Fruit fly (Drosophila melanogaster) whole organism, wandering third instar larva: ENCODE results near the gene asp.

Experiments
- CG32264 ChIP-seq: fragments of 200-800 bp; sonication (Bioruptor generic); optimal IDR thresholded peaks from 2 replicates; lab custom pipeline; 2016; ENCODE audit warnings: missing biosample characterization, missing genetic modification characterization
- CG9705 ChIP-seq: fragments of 200-800 bp; sonication (Bioruptor generic); optimal IDR thresholded peaks from 2 replicates; lab custom pipeline; 2018; ENCODE audit warnings: missing biosample characterization, mild to moderate bottlenecking, missing genetic modification characterization
- CrebA ChIP-seq: fragments of 200-800 bp; sonication (Bioruptor generic); optimal IDR thresholded peaks from 2 replicates; lab custom pipeline; 2016; ENCODE audit warnings: missing biosample characterization, mild to moderate bottlenecking, missing genetic modification characterization, borderline replicate concordance
- Dfd ChIP-seq: fragments of >200 bp; optimal IDR thresholded peaks from 2 replicates; lab custom pipeline; 2017; ENCODE audit warnings: missing biosample characterization, missing genetic modification characterization
- Dif ChIP-seq: fragments of 200-275, 200-300 bp; sonication (Bioruptor generic); optimal IDR thresholded peaks from 2 replicates; lab custom pipeline; 2018; ENCODE audit warnings: missing biosample characterization, missing genetic modification characterization; ENCODE audit not compliant: partially characterized antibody
- Hnf4 ChIP-seq: fragments of 200-800 bp; sonication (Bioruptor generic); optimal IDR thresholded peaks from 2 replicates; lab custom pipeline; 2016; ENCODE audit warnings: missing biosample characterization, mild to moderate bottlenecking, missing genetic modification characterization
- Hr78 ChIP-seq: fragments of >200 bp; optimal IDR thresholded peaks from 2 replicates; lab custom pipeline; 2017; ENCODE audit warnings: missing biosample characterization, missing genetic modification characterization
- Hr83 ChIP-seq: fragments of 200-300 bp; sonication (Bioruptor generic); optimal IDR thresholded peaks from 2 replicates; lab custom pipeline; 2016; ENCODE audit warnings: missing biosample characterization, mild to moderate bottlenecking, missing genetic modification characterization, moderate library complexity; ENCODE audit not compliant: poor library complexity, severe bottlenecking
- Jra ChIP-seq: sonication (Bioruptor generic); optimal IDR thresholded peaks from 2 replicates; lab custom pipeline; 2016; ENCODE audit warnings: missing biosample characterization, missing genetic modification characterization
- Myc ChIP-seq: fragments of >200 bp; optimal IDR thresholded peaks from 2 replicates; lab custom pipeline; 2017
- N ChIP-seq: fragments of >200 bp; optimal IDR thresholded peaks from 2 replicates; lab custom pipeline; 2018; ENCODE audit warnings: missing biosample characterization, missing external identifiers, missing genetic modification characterization
- OdsH ChIP-seq: fragments of 200-800 bp; sonication (Bioruptor generic); optimal IDR thresholded peaks from 2 replicates; lab custom pipeline; 2016; ENCODE audit warnings: missing biosample characterization, mild to moderate bottlenecking, missing genetic modification characterization
- Sp1 ChIP-seq: fragments of 200-800 bp; sonication (Bioruptor generic); optimal IDR thresholded peaks from 3 replicates; lab custom pipeline; 2019; ENCODE audit warnings: missing biosample characterization, mild to moderate bottlenecking, missing genetic modification characterization, moderate library complexity
- Vsx2 ChIP-seq: fragments of 200-300, 225-300 bp; sonication (Bioruptor generic); optimal IDR thresholded peaks from 2 replicates; lab custom pipeline; 2018; ENCODE audit warnings: missing biosample characterization, missing genetic modification characterization; ENCODE audit not compliant: partially characterized antibody
- br ChIP-seq: fragments of 200-800 bp; sonication (Bioruptor generic); optimal IDR thresholded peaks from 2 replicates; lab custom pipeline; 2016; ENCODE audit warnings: missing biosample characterization, missing genetic modification characterization
- brk ChIP-seq: fragments of 200-800 bp; sonication (Bioruptor generic); optimal IDR thresholded peaks from 2 replicates; lab custom pipeline; 2016; ENCODE audit warnings: missing biosample characterization, mild to moderate bottlenecking, missing genetic modification characterization
- dmrt93B ChIP-seq: fragments of 200-800 bp; sonication (Bioruptor generic); optimal IDR thresholded peaks from 2 replicates; lab custom pipeline; 2018; ENCODE audit warnings: missing biosample characterization, mild to moderate bottlenecking, missing genetic modification characterization
- foxo ChIP-seq, 2 experiments: fragments of 200-800 bp; sonication (Bioruptor generic); optimal IDR thresholded peaks; 2 replicates in 1 of 2; 3 replicates in 1 of 2; lab custom pipeline; 2016 to 2017; ENCODE audit warnings: missing biosample characterization in 2 of 2, missing genetic modification characterization in 2 of 2
- fru ChIP-seq: fragments of 200-800 bp; sonication (Bioruptor generic); optimal IDR thresholded peaks from 3 replicates; lab custom pipeline; 2016; ENCODE audit warnings: missing biosample characterization, mild to moderate bottlenecking, missing genetic modification characterization
- h ChIP-seq: fragments of 200-800 bp; sonication (Bioruptor generic); optimal IDR thresholded peaks from 3 replicates; lab custom pipeline; 2016; ENCODE audit warnings: missing biosample characterization, mild to moderate bottlenecking, missing genetic modification characterization
- pan ChIP-seq: fragments of >200 bp; optimal IDR thresholded peaks from 2 replicates; lab custom pipeline; 2017
- rgr ChIP-seq: fragments of 200-800 bp; sonication (Bioruptor generic); optimal IDR thresholded peaks from 3 replicates; lab custom pipeline; 2016; ENCODE audit warnings: missing biosample characterization, mild to moderate bottlenecking, missing genetic modification characterization
- sage ChIP-seq: fragments of 200-800 bp; sonication (Bioruptor generic); optimal IDR thresholded peaks from 2 replicates; lab custom pipeline; 2016; ENCODE audit warnings: missing biosample characterization, mild to moderate bottlenecking, missing genetic modification characterization
- sv ChIP-seq: fragments of 200-800 bp; sonication (Bioruptor generic); optimal IDR thresholded peaks from 3 replicates; lab custom pipeline; 2016; ENCODE audit warnings: missing biosample characterization, missing genetic modification characterization
- woc ChIP-seq: sonication (Bioruptor generic); optimal IDR thresholded peaks from 2 replicates; lab custom pipeline; 2016; ENCODE audit warnings: missing biosample characterization, mild to moderate bottlenecking, missing genetic modification characterization

Gene asp

DNA sequence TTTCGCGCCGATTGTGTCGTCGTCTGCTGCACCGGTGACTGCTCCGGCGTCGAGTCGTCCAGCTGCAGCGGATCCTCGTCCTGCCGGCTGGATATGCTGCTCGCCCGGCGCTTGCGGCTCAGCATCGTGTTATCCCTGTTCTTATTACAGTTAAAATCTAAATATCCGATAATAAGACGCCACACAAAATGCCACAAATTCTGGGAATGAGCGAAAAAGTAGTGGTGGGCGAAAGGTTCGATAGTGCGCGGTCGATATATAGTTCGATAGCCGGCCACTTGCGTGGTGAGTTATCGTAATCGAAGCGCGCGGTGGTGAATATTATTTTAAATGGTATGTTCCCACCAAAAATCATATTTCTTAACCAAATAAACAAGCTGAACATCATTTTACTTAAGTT lies 51.4 kb downstream of the asp start, which contains the start of gene polybromo:
Gene polybromo, minus strand, starts transcription at position 212 of the 400 bp plus-strand sequence.
- TF ChIP-seq Vsx2 (GFP tag; lab: Kevin White, UChicago), result no peak
- no peak for TF ChIP-seq brk (GFP tag; lab: Kevin White, UChicago)
- TF ChIP-seq sv (GFP tag; lab: Kevin White, UChicago), result no peak
- TF ChIP-seq br (GFP tag; lab: Kevin White, UChicago), result no peak
- TF ChIP-seq Myc (lab: Kevin White, UChicago), result peak; percentile 72
- no peak for TF ChIP-seq CG9705 (GFP tag; lab: Kevin White, UChicago)

DNA sequence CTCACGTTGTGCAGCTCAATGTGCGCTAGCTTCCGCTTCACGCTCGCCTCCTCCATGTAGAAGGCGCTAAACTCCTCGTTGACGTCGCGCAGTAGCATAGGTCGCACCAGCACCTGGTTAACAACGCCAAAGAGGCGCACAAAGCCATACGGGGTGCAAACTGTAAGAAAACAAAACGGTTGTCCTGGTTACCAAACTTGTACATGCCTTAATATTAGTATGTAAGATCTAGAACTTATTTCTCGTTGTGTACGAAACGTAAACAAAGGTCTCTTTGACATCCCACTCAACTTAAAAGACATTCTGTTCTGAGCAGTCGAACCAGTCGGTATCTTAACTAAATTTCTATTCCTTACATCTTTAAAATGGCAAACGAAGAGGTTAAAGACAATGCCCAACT lies 53.7 kb downstream of the asp start, which contains the start of gene CG6980:
Gene CG6980, plus strand, starts transcription at position 301 of the 400 bp plus-strand sequence.
- TF ChIP-seq Myc (lab: Kevin White, UChicago) (no peak), N (GFP tag; lab: Kevin White, UChicago) (no peak), pan (lab: Kevin White, UChicago) (no peak), Hr78 (GFP tag; lab: Kevin White, UChicago) (no peak), sv (GFP tag; lab: Kevin White, UChicago) (no peak), Hnf4 (no peak), CG32264 (no peak), CrebA (GFP tag; lab: Kevin White, UChicago) (no peak), Dfd (GFP tag; lab: Kevin White, UChicago) (no peak), woc (no peak), br (GFP tag; lab: Kevin White, UChicago) (no peak), Jra (GFP tag; lab: Kevin White, UChicago) (no peak), foxo (GFP tag; optimal IDR thresholded peaks at IDR 0.05; lab: Kevin White, UChicago) (no peak), Sp1 (GFP tag; lab: Kevin White, UChicago) (no peak), fru (no peak), dmrt93B (no peak)

- TF ChIP-seq Hr83 (GFP tag; lab: Kevin White, UChicago) (peak; percentile 89), rgr (GFP tag; lab: Kevin White, UChicago) (peak; percentile 79), OdsH (GFP tag; lab: Kevin White, UChicago) (peak; percentile 64), h (GFP tag; lab: Kevin White, UChicago) (peak; percentile 72), sage (GFP tag; lab: Kevin White, UChicago) (no peak), CrebA (GFP tag; lab: Kevin White, UChicago) (no peak), sv (GFP tag; lab: Kevin White, UChicago) (peak; percentile 35), CG32264 (peak; percentile 6), Sp1 (GFP tag; lab: Kevin White, UChicago) (no peak), Dif (GFP tag; lab: Kevin White, UChicago) (no peak), CG9705 (GFP tag; lab: Kevin White, UChicago) (no peak), br (GFP tag; lab: Kevin White, UChicago) (peak; percentile 16)
Observed at dm6 chr3R:24809576-24810279, 56.1 kb downstream of the asp start.
